In the genomic region with DNA sequence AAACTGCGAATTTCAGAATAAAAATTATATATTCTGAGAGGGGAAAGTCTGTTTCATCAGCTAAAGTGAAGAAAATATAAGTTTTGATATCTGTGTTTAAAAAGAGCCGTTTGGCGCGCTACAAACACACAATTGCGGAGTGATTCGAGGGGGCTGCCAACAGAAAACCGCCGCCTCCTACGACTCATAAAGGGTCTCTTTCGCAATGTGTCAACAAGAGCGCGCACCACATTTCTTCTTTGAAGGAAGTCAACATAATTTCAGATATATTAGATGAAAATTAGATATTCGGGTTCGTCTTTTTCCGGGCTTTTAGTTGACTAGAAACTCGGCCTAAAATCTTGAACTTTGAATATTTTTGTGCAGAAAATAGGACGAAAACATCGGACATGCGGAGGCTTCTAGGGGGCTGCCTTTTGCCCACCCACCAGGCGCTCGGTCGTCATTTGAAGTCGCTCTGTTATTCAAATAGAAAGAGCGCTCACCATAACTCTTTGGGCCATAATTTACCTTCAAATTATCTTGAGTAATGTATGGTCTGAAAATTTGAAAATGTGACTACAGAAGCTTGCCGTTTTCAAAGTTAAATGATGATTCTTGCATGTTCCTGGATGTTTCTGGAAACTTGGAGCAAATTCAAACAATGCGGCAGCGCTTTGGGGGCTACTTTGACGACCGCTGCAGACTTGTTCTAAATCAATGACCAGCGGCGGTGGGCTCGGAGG, we compare ENCODE assay signal across 5 worm cellular contexts.
TF ChIP-seq lines count a peak whose summit lies in the region.

No protein-coding gene starts in this region.

TF ChIP-seq in whole organism, L1 larva, 84 proteins besides CTCF, POLR2A, EP300 and RAD21 (continues in another document):
- peak; percentile 39 for TF ChIP-seq fos-1 (tag; optimal IDR thresholded peaks at IDR 0.05; lab: Kevin White, UChicago)
- TF ChIP-seq swsn-7 (tag; optimal IDR thresholded peaks at IDR 0.05; lab: Kevin White, UChicago): peak; percentile 97
- peak; percentile 96 for TF ChIP-seq nhr-90 (tag; optimal IDR thresholded peaks at IDR 0.05; lab: Kevin White, UChicago; ENCODE audit: poor library complexity)
- no peak for TF ChIP-seq ceh-63 (GFP tag; optimal IDR thresholded peaks at IDR 0.05; lab: Kevin White, UChicago)
- peak; percentile 28 for TF ChIP-seq blmp-1 (tag; optimal IDR thresholded peaks at IDR 0.05; lab: Kevin White, UChicago)
- TF ChIP-seq fkh-4 (tag; optimal IDR thresholded peaks at IDR 0.05; lab: Kevin White, UChicago; ENCODE audit: borderline replicate concordance): peak; percentile 70
- TF ChIP-seq sox-4 (tag; optimal IDR thresholded peaks at IDR 0.05; lab: Kevin White, UChicago): peak; percentile 89
- TF ChIP-seq pqm-1 (tag; optimal IDR thresholded peaks at IDR 0.05; lab: Kevin White, UChicago): no peak
- TF ChIP-seq tbx-2 (tag; optimal IDR thresholded peaks at IDR 0.05; lab: Kevin White, UChicago): peak; percentile 95
- peak; percentile 93 for TF ChIP-seq lin-14 (GFP tag; optimal IDR thresholded peaks at IDR 0.05; lab: Kevin White, UChicago)
- TF ChIP-seq egl-13 (tag; optimal IDR thresholded peaks at IDR 0.05; lab: Kevin White, UChicago): peak; percentile 96
- TF ChIP-seq nhr-76 (tag; optimal IDR thresholded peaks at IDR 0.05; lab: Kevin White, UChicago): peak; percentile 67
- TF ChIP-seq lir-3 (tag; optimal IDR thresholded peaks at IDR 0.05; lab: Kevin White, UChicago; ENCODE audit: poor library complexity): peak; percentile 65
- peak; percentile 77 for TF ChIP-seq lin-39 (tag; optimal IDR thresholded peaks at IDR 0.05; lab: Kevin White, UChicago)
- peak; percentile 99 for TF ChIP-seq pax-3 (tag; optimal IDR thresholded peaks at IDR 0.05; lab: Kevin White, UChicago)

TF ChIP-seq in whole organism, L3 larva, 47 proteins besides CTCF, POLR2A, EP300 and RAD21 (continues in another document):
- TF ChIP-seq nhr-11 (tag; optimal IDR thresholded peaks at IDR 0.05; lab: Kevin White, UChicago): peak; percentile 93
- TF ChIP-seq fos-1 (tag; optimal IDR thresholded peaks at IDR 0.05; lab: Kevin White, UChicago): peak; percentile 81
- TF ChIP-seq aly-2 (tag; optimal IDR thresholded peaks at IDR 0.05; lab: Kevin White, UChicago): peak; percentile 34
- peak; percentile 96 for TF ChIP-seq lsy-12 (tag; optimal IDR thresholded peaks at IDR 0.05; lab: Kevin White, UChicago)
- peak; percentile 63 for TF ChIP-seq pha-4 (tag; optimal IDR thresholded peaks at IDR 0.05; lab: Kevin White, UChicago)
- TF ChIP-seq zag-1 (tag; optimal IDR thresholded peaks at IDR 0.05; lab: Kevin White, UChicago): peak; percentile 76
- TF ChIP-seq mml-1 (tag; optimal IDR thresholded peaks at IDR 0.05; lab: Kevin White, UChicago): peak; percentile 43
- peak; percentile 79 for TF ChIP-seq nhr-43 (tag; optimal IDR thresholded peaks at IDR 0.05; lab: Kevin White, UChicago; ENCODE audit: poor library complexity, severe bottlenecking)
- TF ChIP-seq nhr-23 (tag; optimal IDR thresholded peaks at IDR 0.05; lab: Kevin White, UChicago): peak; percentile 86
- TF ChIP-seq sea-2 (GFP tag; optimal IDR thresholded peaks at IDR 0.05; lab: Kevin White, UChicago): peak; percentile 99
- peak; percentile 72 for TF ChIP-seq hmg-11 (tag; optimal IDR thresholded peaks at IDR 0.05; lab: Kevin White, UChicago)
- peak; percentile 84 for TF ChIP-seq nhr-76 (tag; optimal IDR thresholded peaks at IDR 0.05; lab: Kevin White, UChicago)
- TF ChIP-seq R02D3.7 (tag; optimal IDR thresholded peaks at IDR 0.05; lab: Kevin White, UChicago): peak; percentile 82
- peak in 1 of 3 experiments; percentile 95 for TF ChIP-seq elt-3 (tag; optimal IDR thresholded peaks at IDR 0.05; lab: Kevin White, UChicago)
- TF ChIP-seq egl-5 (tag; optimal IDR thresholded peaks at IDR 0.05; lab: Kevin White, UChicago): peak; percentile 45
- peak; percentile 72 for TF ChIP-seq nhr-25 (tag; optimal IDR thresholded peaks at IDR 0.05; lab: Kevin White, UChicago)

TF ChIP-seq in whole organism, early embryonic, 17 proteins besides CTCF, POLR2A, EP300 and RAD21:
- TF ChIP-seq hnd-1 (tag; optimal IDR thresholded peaks at IDR 0.05; lab: Kevin White, UChicago) (peak; percentile 82), tra-4 (tag; optimal IDR thresholded peaks at IDR 0.05; lab: Kevin White, UChicago) (peak; percentile 98), aly-1 (tag; optimal IDR thresholded peaks at IDR 0.05; lab: Kevin White, UChicago) (peak; percentile 58), hmg-4 (GFP tag; optimal IDR thresholded peaks at IDR 0.05; lab: Kevin White, UChicago) (peak; percentile 92), ceh-36 (tag; optimal IDR thresholded peaks at IDR 0.05; lab: Kevin White, UChicago) (peak; percentile 92), sea-1 (GFP tag; conservative IDR thresholded peaks at IDR 0.05; lab: Robert Waterston, UW) (peak; percentile 87), tbx-37 (GFP tag; conservative IDR thresholded peaks at IDR 0.05; lab: Robert Waterston, UW) (no peak), ama-1 (optimal IDR thresholded peaks at IDR 0.05; lab: Kevin White, UChicago) (no peak), hmbx-1 (tag; optimal IDR thresholded peaks at IDR 0.05; lab: Kevin White, UChicago) (peak; percentile 95), ets-7 (tag; optimal IDR thresholded peaks at IDR 0.05; lab: Kevin White, UChicago) (peak; percentile 54), flt-1 (GFP tag; IDR thresholded peaks at IDR 0.05; lab: Robert Waterston, UW) (peak; percentile 64), B0310.2 (tag; optimal IDR thresholded peaks at IDR 0.05; lab: Kevin White, UChicago) (peak; percentile 98), pes-1 (GFP tag; IDR thresholded peaks at IDR 0.05; lab: Robert Waterston, UW) (peak; percentile 83), ceh-13 (GFP tag; optimal IDR thresholded peaks at IDR 0.05; lab: Kevin White, UChicago) (peak; percentile 63), tbx-11 (GFP tag; IDR thresholded peaks at IDR 0.05; lab: Robert Waterston, UW) (peak; percentile 61; the same call in 1 of the 2 replicates), scrt-1 (GFP tag; IDR thresholded peaks at IDR 0.05; lab: Robert Waterston, UW) (peak; percentile 79), F13C5.2 (tag; optimal IDR thresholded peaks at IDR 0.05; lab: Kevin White, UChicago) (peak; percentile 100)

TF ChIP-seq in whole organism, midembryonic, 9 proteins besides CTCF, POLR2A, EP300 and RAD21:
- peak; percentile 50; the same call in 1 of the 2 replicates for TF ChIP-seq T22C8.4 (GFP tag; IDR thresholded peaks at IDR 0.05; lab: Robert Waterston, UW)
- TF ChIP-seq klf-2 (GFP tag; conservative IDR thresholded peaks at IDR 0.05; lab: Robert Waterston, UW): peak; percentile 80
- TF ChIP-seq ref-1 (GFP tag; conservative IDR thresholded peaks at IDR 0.05; lab: Robert Waterston, UW): no peak
- peak; percentile 100 for TF ChIP-seq cog-1 (tag; optimal IDR thresholded peaks at IDR 0.05; lab: Kevin White, UChicago)
- peak; percentile 95 for TF ChIP-seq flt-1 (GFP tag; IDR thresholded peaks at IDR 0.05; lab: Robert Waterston, UW)
- peak; percentile 54; the same call in 1 of the 2 replicates for TF ChIP-seq tab-1 (GFP tag; IDR thresholded peaks at IDR 0.05; lab: Robert Waterston, UW)
- peak; percentile 88 for TF ChIP-seq ztf-23 (GFP tag; IDR thresholded peaks at IDR 0.05; lab: Robert Waterston, UW)
- TF ChIP-seq ztf-29 (GFP tag; IDR thresholded peaks at IDR 0.05; lab: Robert Waterston, UW): peak; percentile 95
- peak; percentile 86 for TF ChIP-seq med-1 (GFP tag; optimal IDR thresholded peaks at IDR 0.05; lab: Kevin White, UChicago; ENCODE audit: insufficient read depth)

TF ChIP-seq in whole organism, young adult, 124 proteins besides CTCF, POLR2A, EP300 and RAD21 (continues in another document):
- no peak for TF ChIP-seq him-1 (tag; optimal IDR thresholded peaks at IDR 0.05; lab: Kevin White, UChicago)
- TF ChIP-seq ceh-91 (GFP tag; IDR thresholded peaks at IDR 0.05; lab: Robert Waterston, UW): no peak
- peak; percentile 61 for TF ChIP-seq ceh-79 (tag; optimal IDR thresholded peaks at IDR 0.05; lab: Kevin White, UChicago)
- peak; percentile 54; the same call in 1 of the 2 replicates for TF ChIP-seq madf-3 (GFP tag; IDR thresholded peaks at IDR 0.05; lab: Robert Waterston, UW)
- peak; percentile 41 for TF ChIP-seq dpl-1 (GFP tag; optimal IDR thresholded peaks at IDR 0.05; lab: Kevin White, UChicago)
- no peak for TF ChIP-seq hmg-20 (GFP tag; IDR thresholded peaks at IDR 0.05; lab: Robert Waterston, UW)
- TF ChIP-seq B0336.3 (GFP tag; IDR thresholded peaks at IDR 0.05; lab: Robert Waterston, UW): peak; percentile 98
- TF ChIP-seq mel-28 (tag; optimal IDR thresholded peaks at IDR 0.05; lab: Kevin White, UChicago; ENCODE audit: borderline replicate concordance): peak; percentile 72
- no peak for TF ChIP-seq T26A5.8 (tag; optimal IDR thresholded peaks at IDR 0.05; lab: Kevin White, UChicago)
- TF ChIP-seq die-1 (tag; optimal IDR thresholded peaks at IDR 0.05; lab: Kevin White, UChicago): peak; percentile 83
- TF ChIP-seq akir-1 (GFP tag; optimal IDR thresholded peaks at IDR 0.05; lab: Kevin White, UChicago): no peak
- peak; percentile 40; the same call in 1 of the 2 replicates for TF ChIP-seq C17E4.6 (GFP tag; IDR thresholded peaks at IDR 0.05; lab: Robert Waterston, UW)
- no peak for TF ChIP-seq lsy-27 (tag; optimal IDR thresholded peaks at IDR 0.05; lab: Kevin White, UChicago; ENCODE audit: borderline replicate concordance, insufficient read depth)
- no peak for TF ChIP-seq nhr-120 (GFP tag; IDR thresholded peaks at IDR 0.05; lab: Robert Waterston, UW)
- peak; percentile 77 for TF ChIP-seq mcd-1 (GFP tag; IDR thresholded peaks at IDR 0.05; lab: Robert Waterston, UW)
- peak; percentile 100 for TF ChIP-seq cebp-1 (GFP tag; IDR thresholded peaks at IDR 0.05; lab: Robert Waterston, UW)
- TF ChIP-seq cebp-1 (tag; optimal IDR thresholded peaks at IDR 0.05; lab: Kevin White, UChicago): peak; percentile 100
- no peak for TF ChIP-seq B0019.2 (GFP tag; conservative IDR thresholded peaks at IDR 0.05; lab: Robert Waterston, UW)
- no peak for TF ChIP-seq rec-8 (tag; optimal IDR thresholded peaks at IDR 0.05; lab: Kevin White, UChicago)
- no peak for TF ChIP-seq xnd-1 (tag; optimal IDR thresholded peaks at IDR 0.05; lab: Kevin White, UChicago)
- peak; percentile 95 for TF ChIP-seq tlf-1 (GFP tag; optimal IDR thresholded peaks at IDR 0.05; lab: Kevin White, UChicago)
- TF ChIP-seq ekl-4 (GFP tag; IDR thresholded peaks at IDR 0.05; lab: Robert Waterston, UW): peak; percentile 82
- peak; percentile 74 for TF ChIP-seq tbp1 (GFP tag; optimal IDR thresholded peaks at IDR 0.05; lab: Kevin White, UChicago)
- peak; percentile 55 for TF ChIP-seq lir-1 (GFP tag; conservative IDR thresholded peaks at IDR 0.05; lab: Robert Waterston, UW)
- TF ChIP-seq egl-44 (GFP tag; IDR thresholded peaks at IDR 0.05; lab: Robert Waterston, UW): no peak
- TF ChIP-seq tbx-9 (tag; optimal IDR thresholded peaks at IDR 0.05; lab: Kevin White, UChicago; ENCODE audit: borderline replicate concordance): no peak
- no peak for TF ChIP-seq unc-130 (GFP tag; optimal IDR thresholded peaks at IDR 0.05; lab: Kevin White, UChicago)
- peak; percentile 98 for TF ChIP-seq atf-7 (tag; optimal IDR thresholded peaks at IDR 0.05; lab: Kevin White, UChicago)
- TF ChIP-seq nhr-27 (tag; optimal IDR thresholded peaks at IDR 0.05; lab: Kevin White, UChicago): no peak
- peak; percentile 33 for TF ChIP-seq mxl-1 (tag; optimal IDR thresholded peaks at IDR 0.05; lab: Kevin White, UChicago)

Comparison
In these comparisons a context has a peak if more than half of its experiments do, and no peak if none do; other contexts are left out.
1. Of the 8 proteins assayed by ChIP-seq in both whole organism, young adult and whole organism, L1 larva: peak only in whole organism, young adult: none; only in whole organism, L1 larva: unc-130; in both: dpl-1, efl-1, lin-35, nhr-90 and snpc-4; in neither: 2.